Fruit fly (Drosophila melanogaster): ENCODE data around the gene Vha68-1.

dm6 chr2L:12974045-12974539 is 29.8 kb downstream of the Vha68-1 start, which contains the start of gene Vha68-2:
- TF ChIP-seq CTCF (optimal IDR thresholded peaks at IDR 0.05) (no peak), CG8478 (optimal IDR thresholded peaks at IDR 0.05) (no peak)
